Fruit fly (Drosophila melanogaster) Kc167 (cell line): ENCODE measurements around the gene mRpS31.

ENCODE experiments used
- insv ChIP-seq: fragments of >200 bp; optimal IDR thresholded peaks from 3 replicates; lab custom pipeline; 2018; ENCODE audit warnings: missing external identifiers
- psq ChIP-seq: fragments of >200 bp; optimal IDR thresholded peaks from 2 replicates; lab custom pipeline; 2017; ENCODE audit warnings: missing external identifiers
- ttk ChIP-seq: sonication (Bioruptor generic); optimal IDR thresholded peaks from 2 replicates; lab custom pipeline; 2017; ENCODE audit warnings: missing external identifiers

DNA sequence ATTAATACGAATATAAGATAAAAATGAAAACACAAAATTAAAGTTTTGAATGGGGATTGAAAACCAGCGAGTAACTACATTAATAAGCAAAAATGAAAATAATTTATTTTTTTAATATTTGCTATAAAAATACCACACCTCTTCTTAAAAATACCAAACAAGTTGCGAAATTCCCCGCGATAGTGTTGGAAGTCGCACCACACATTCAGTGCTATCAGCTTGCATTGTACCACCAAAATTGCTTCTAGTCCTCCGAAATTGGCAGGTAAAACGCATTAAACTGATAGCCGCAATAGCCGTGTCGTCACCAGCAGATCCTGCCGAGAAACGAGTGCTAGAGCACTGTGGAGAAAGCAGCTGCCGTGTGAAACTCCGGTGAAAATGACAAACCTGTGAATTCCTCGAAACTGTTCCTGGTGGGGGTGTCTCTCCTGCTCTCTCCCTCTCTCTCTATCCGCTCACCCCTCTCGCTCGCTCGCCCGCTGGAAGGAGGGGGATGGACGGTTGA is 16.9 kb upstream of the mRpS31 start, which contains the start of gene Hip14:
- no peak for TF ChIP-seq insv (lab: Kevin White, UChicago)
- TF ChIP-seq psq (lab: Kevin White, UChicago): no peak
- no peak for TF ChIP-seq ttk (lab: Kevin White, UChicago)
